Worm (Caenorhabditis elegans): ENCODE measurements around the gene rmif-2.

Gene rmif-2

ce11 chrIV:1213192-1213591 is 30.8 kb downstream of the rmif-2 start (continued):
- TF ChIP-seq fos-1 (tag; optimal IDR thresholded peaks at IDR 0.05), result no peak
- no peak for TF ChIP-seq nhr-90 (tag; optimal IDR thresholded peaks at IDR 0.05; ENCODE audit: poor library complexity)
- TF ChIP-seq fkh-8 (tag; optimal IDR thresholded peaks at IDR 0.05), result peak; percentile 71
- no peak for TF ChIP-seq ceh-90 (tag; optimal IDR thresholded peaks at IDR 0.05)
- TF ChIP-seq mdl-1 (tag; optimal IDR thresholded peaks at IDR 0.05), result no peak
- TF ChIP-seq egl-27 (tag; optimal IDR thresholded peaks at IDR 0.05), result no peak
- no peak for TF ChIP-seq ama-1 (optimal IDR thresholded peaks at IDR 0.05)
- TF ChIP-seq nhr-71 (tag; optimal IDR thresholded peaks at IDR 0.05), result no peak
- TF ChIP-seq nhr-237 (tag; optimal IDR thresholded peaks at IDR 0.05), result no peak
- no peak for TF ChIP-seq unc-98 (GFP tag; IDR thresholded peaks at IDR 0.05)
- no peak for TF ChIP-seq hlh-17 (GFP tag; optimal IDR thresholded peaks at IDR 0.05; ENCODE audit: borderline replicate concordance)
- no peak for TF ChIP-seq unc-86 (tag; optimal IDR thresholded peaks at IDR 0.05)
- no peak for TF ChIP-seq ets-5 (GFP tag; IDR thresholded peaks at IDR 0.05)
- no peak for TF ChIP-seq ztf-4 (tag; optimal IDR thresholded peaks at IDR 0.05)
- no peak for TF ChIP-seq elt-2 (tag; optimal IDR thresholded peaks at IDR 0.05)
- no peak for TF ChIP-seq zip-4 (GFP tag; optimal IDR thresholded peaks at IDR 0.05)
- no peak for TF ChIP-seq sptf-1 (tag; optimal IDR thresholded peaks at IDR 0.05)
- TF ChIP-seq tlp-1 (tag; optimal IDR thresholded peaks at IDR 0.05), result no peak
- TF ChIP-seq mab-9 (GFP tag; IDR thresholded peaks at IDR 0.05), result no peak
- no peak for TF ChIP-seq fkh-10 (GFP tag; optimal IDR thresholded peaks at IDR 0.05)
- no peak for TF ChIP-seq fkh-4 (tag; optimal IDR thresholded peaks at IDR 0.05; ENCODE audit: borderline replicate concordance)
- TF ChIP-seq lsy-2 (tag; optimal IDR thresholded peaks at IDR 0.05), result peak in 1 of 2 experiments; percentile 18
- TF ChIP-seq lin-39 (tag; optimal IDR thresholded peaks at IDR 0.05), result no peak
- peak; percentile 4 for TF ChIP-seq swsn-7 (tag; optimal IDR thresholded peaks at IDR 0.05)
- no peak for TF ChIP-seq nhr-20 (tag; optimal IDR thresholded peaks at IDR 0.05)
- TF ChIP-seq C16A3.4 (tag; optimal IDR thresholded peaks at IDR 0.05), result no peak
- no peak for TF ChIP-seq lin-15B (tag; optimal IDR thresholded peaks at IDR 0.05)

- TF ChIP-seq dpl-1 (GFP tag; optimal IDR thresholded peaks at IDR 0.05), result no peak
- no peak for TF ChIP-seq efl-1 (optimal IDR thresholded peaks at IDR 0.05)
- TF ChIP-seq efl-1 (GFP tag; optimal IDR thresholded peaks at IDR 0.05 in 1 of 2), result peak in 1 of 2 experiments; percentile 54
These were observed 33.1 kb downstream of the rmif-2 start for ce11 chrIV:1215536-1215935.

- TF ChIP-seq alr-1 (tag; optimal IDR thresholded peaks at IDR 0.05; ENCODE audit: borderline replicate concordance) (no peak), fkh-8 (tag; optimal IDR thresholded peaks at IDR 0.05) (no peak), nhr-84 (tag; optimal IDR thresholded peaks at IDR 0.05) (no peak), nhr-76 (tag; optimal IDR thresholded peaks at IDR 0.05) (no peak), nhr-77 (tag; optimal IDR thresholded peaks at IDR 0.05) (no peak), mep-1 (tag; optimal IDR thresholded peaks at IDR 0.05) (no peak), tlp-1 (tag; optimal IDR thresholded peaks at IDR 0.05) (no peak), ceh-8 (GFP tag; optimal IDR thresholded peaks at IDR 0.05) (no peak), egl-13 (tag; optimal IDR thresholded peaks at IDR 0.05) (no peak), zag-1 (tag; optimal IDR thresholded peaks at IDR 0.05) (no peak), snpc-4 (tag; optimal IDR thresholded peaks at IDR 0.05) (no peak), snu-23 (GFP tag; optimal IDR thresholded peaks at IDR 0.05) (no peak), jun-1 (tag; optimal IDR thresholded peaks at IDR 0.05) (no peak), blmp-1 (tag; optimal IDR thresholded peaks at IDR 0.05) (no peak), ztf-11 (tag; optimal IDR thresholded peaks at IDR 0.05) (no peak), vab-15 (tag; optimal IDR thresholded peaks at IDR 0.05) (no peak)
These were observed 33.9 kb downstream of the rmif-2 start, which contains the start of gene W09G12.9 for ce11 chrIV:1216290-1216689. Gene W09G12.9, plus strand, starts transcription at chrIV:1216590.
